Worm (Caenorhabditis elegans): ENCODE data around the gene K02H11.4.

K02H11.4 gene

DNA sequence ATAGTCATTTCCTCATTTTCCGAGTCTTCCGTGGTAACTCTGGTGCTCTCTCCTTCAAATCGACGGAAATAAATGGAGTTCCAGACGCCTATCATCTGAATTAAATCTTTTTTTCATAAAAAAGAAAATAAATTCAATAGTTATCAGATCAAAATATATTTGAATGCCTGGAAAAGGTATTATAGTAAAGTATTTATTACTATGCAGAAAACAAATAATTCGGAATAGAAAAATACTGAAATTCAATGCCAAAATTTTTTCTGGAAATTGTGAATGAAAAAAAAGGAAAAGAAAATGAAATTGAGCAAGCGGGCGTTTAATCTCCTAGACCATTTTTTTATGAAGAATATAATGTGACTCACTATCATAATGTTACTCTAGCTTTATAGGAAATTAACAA, 39.5 kb downstream of the K02H11.4 start, which contains the start of gene C38C3.6:
Gene C38C3.6 (minus strand): TSS at position 101 of the 400 bp plus-strand sequence.
- TF ChIP-seq aly-2 (tag; optimal IDR thresholded peaks at IDR 0.05) (no peak), unc-39 (tag; optimal IDR thresholded peaks at IDR 0.05) (no peak), Y55F3AM.14 (GFP tag; optimal IDR thresholded peaks at IDR 0.05) (no peak), nhr-237 (tag; optimal IDR thresholded peaks at IDR 0.05) (no peak), mbf-1 (tag; optimal IDR thresholded peaks at IDR 0.05) (no peak)

- TF ChIP-seq C34F6.9 (tag; optimal IDR thresholded peaks at IDR 0.05) = peak; percentile 14
- TF ChIP-seq sem-4 (tag; optimal IDR thresholded peaks at IDR 0.05) = no peak
- TF ChIP-seq nhr-6 (tag; optimal IDR thresholded peaks at IDR 0.05) = no peak
- no peak for TF ChIP-seq nhr-21 (tag; optimal IDR thresholded peaks at IDR 0.05)
- no peak for TF ChIP-seq aly-2 (tag; optimal IDR thresholded peaks at IDR 0.05)
- TF ChIP-seq nhr-25 (tag; optimal IDR thresholded peaks at IDR 0.05) = no peak
- no peak for TF ChIP-seq nhr-77 (tag; optimal IDR thresholded peaks at IDR 0.05)
- no peak for TF ChIP-seq nhr-10 (tag; optimal IDR thresholded peaks at IDR 0.05)
Observed at ce11 chrV:1488642-1489041, 42.4 kb downstream of the K02H11.4 start.

- TF ChIP-seq ZK546.5 (tag; optimal IDR thresholded peaks at IDR 0.05) (no peak), ztf-4 (tag; optimal IDR thresholded peaks at IDR 0.05) (no peak), unc-55 (GFP tag; optimal IDR thresholded peaks at IDR 0.05) (no peak)
Observed at ce11 chrV:1487262-1487661, 43.8 kb downstream of the K02H11.4 start.

- TF ChIP-seq sma-9 (GFP tag; optimal IDR thresholded peaks at IDR 0.05) = peak; percentile 28
- no peak for TF ChIP-seq sma-9 (tag; optimal IDR thresholded peaks at IDR 0.05)
- TF ChIP-seq unc-62 (GFP tag; optimal IDR thresholded peaks at IDR 0.05) = no peak
Observed at ce11 chrV:1486031-1486430, 45.0 kb downstream of the K02H11.4 start.

DNA sequence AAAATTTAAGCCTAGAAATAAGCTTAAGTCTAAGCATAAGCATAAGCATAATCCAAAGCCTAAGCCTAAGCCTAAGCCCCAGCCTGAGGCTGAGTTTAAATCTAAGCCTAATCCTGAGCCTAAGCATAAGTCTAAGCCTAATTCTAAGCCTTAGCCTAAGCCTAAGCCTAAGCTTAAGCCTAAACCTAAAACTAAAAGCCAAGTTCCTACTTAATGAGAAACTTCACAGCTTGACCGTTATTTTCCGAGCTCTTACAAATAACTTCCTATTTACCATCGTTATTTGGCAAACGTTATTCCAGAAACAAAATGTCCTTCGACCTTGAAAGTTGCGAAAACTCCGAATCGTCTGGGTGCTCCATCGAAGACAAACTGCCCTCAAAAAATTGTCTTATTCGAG, 49.3 kb downstream of the K02H11.4 start, which contains the start of gene C38C3.4:
Gene C38C3.4 (plus strand): TSS at position 301 of the 400 bp plus-strand sequence.
- TF ChIP-seq aly-2 (tag; optimal IDR thresholded peaks at IDR 0.05) (no peak), nhr-6 (tag; optimal IDR thresholded peaks at IDR 0.05) (no peak), sem-4 (tag; optimal IDR thresholded peaks at IDR 0.05) (no peak), skn-1 (tag; optimal IDR thresholded peaks at IDR 0.05) (no peak), nhr-21 (tag; optimal IDR thresholded peaks at IDR 0.05) (no peak), nhr-23 (tag; optimal IDR thresholded peaks at IDR 0.05) (no peak), ztf-11 (tag; optimal IDR thresholded peaks at IDR 0.05) (no peak), dmd-4 (tag; optimal IDR thresholded peaks at IDR 0.05) (no peak), Y55F3AM.14 (GFP tag; optimal IDR thresholded peaks at IDR 0.05) (no peak), crh-2 (tag; optimal IDR thresholded peaks at IDR 0.05) (no peak), nhr-25 (tag; optimal IDR thresholded peaks at IDR 0.05) (no peak), nhr-10 (tag; optimal IDR thresholded peaks at IDR 0.05) (no peak), nhr-77 (tag; optimal IDR thresholded peaks at IDR 0.05) (no peak), lin-11 (tag; optimal IDR thresholded peaks at IDR 0.05) (no peak), zag-1 (tag; optimal IDR thresholded peaks at IDR 0.05) (no peak), alr-1 (tag; optimal IDR thresholded peaks at IDR 0.05) (no peak), unc-39 (tag; optimal IDR thresholded peaks at IDR 0.05) (no peak), mab-5 (tag; optimal IDR thresholded peaks at IDR 0.05) (no peak)

- TF ChIP-seq sma-9 (GFP tag; optimal IDR thresholded peaks at IDR 0.05) = peak; percentile 6
- TF ChIP-seq sma-9 (tag; optimal IDR thresholded peaks at IDR 0.05) = no peak
- TF ChIP-seq F13H6.1 (tag; optimal IDR thresholded peaks at IDR 0.05) = peak; percentile 58
- TF ChIP-seq elt-3 (tag; optimal IDR thresholded peaks at IDR 0.05) = no peak
- peak; percentile 58 for TF ChIP-seq nhr-129 (tag; optimal IDR thresholded peaks at IDR 0.05)
Observed at ce11 chrV:1480841-1481240, 50.2 kb downstream of the K02H11.4 start.

All from whole organism, L2 larva.